Worm (Caenorhabditis elegans) whole organism, L4 larva: ENCODE measurements around the gene twk-12.

Experiments
- F44E2.7 ChIP-seq: fragments of 200-800 bp; sonication (Bioruptor generic); IDR thresholded peaks from 2 replicates; pipeline ENCODE4 v2.1.2; 2022; ENCODE audit warnings: missing genetic modification characterization, missing compliant biosample characterization
- R02D3.7 ChIP-seq: fragments of 150-350 bp; sonication (generic microtip); optimal IDR thresholded peaks from 3 replicates; lab custom pipeline; 2014; ENCODE audit warnings: missing biosample characterization, missing genetic modification characterization
- T20F7.1 ChIP-seq: fragments of 200-800 bp; sonication (Bioruptor generic); optimal IDR thresholded peaks from 2 replicates; lab custom pipeline; 2018; ENCODE audit warnings: mild to moderate bottlenecking, missing genetic modification characterization, missing compliant biosample characterization
- T26A8.4 ChIP-seq: fragments of 200-800 bp; sonication (Bioruptor generic); IDR thresholded peaks from 2 replicates; pipeline ENCODE4 v1.3.6; 2022; ENCODE audit warnings: missing genetic modification characterization, missing compliant biosample characterization
- ZK546.5 ChIP-seq, 2 experiments: sonication (generic microtip); optimal IDR thresholded peaks; 2 replicates each; lab custom pipeline; 2017; ENCODE audit warnings: missing biosample characterization in 2 of 2, missing genetic modification characterization in 2 of 2
- aha-1 ChIP-seq: fragments of 150-350 bp; peaks from one replicate; lab custom pipeline; 2014; ENCODE audit warnings: missing biosample characterization, missing genetic modification characterization
- aly-2 ChIP-seq: sonication (generic microtip); optimal IDR thresholded peaks from 2 replicates; lab custom pipeline; 2018; ENCODE audit warnings: missing biosample characterization, missing genetic modification characterization
- ceh-62 ChIP-seq: sonication (generic microtip); optimal IDR thresholded peaks from 2 replicates; lab custom pipeline; 2017; ENCODE audit warnings: missing biosample characterization, missing genetic modification characterization
- ceh-82 ChIP-seq: sonication (generic microtip); optimal IDR thresholded peaks from 2 replicates; lab custom pipeline; 2017; ENCODE audit warnings: missing biosample characterization, missing genetic modification characterization
- ces-1 ChIP-seq: fragments of 150-350 bp; sonication (generic microtip); optimal IDR thresholded peaks from 4 replicates; lab custom pipeline; 2014; ENCODE audit warnings: missing biosample characterization, missing genetic modification reagents, missing genetic modification characterization
- daf-19 ChIP-seq: fragments of 200-800 bp; sonication (Bioruptor generic); conservative IDR thresholded peaks from 2 replicates; pipeline ENCODE4 v1.3.6; 2022; ENCODE audit warnings: missing genetic modification characterization, missing compliant biosample characterization
- daf-8 ChIP-seq: fragments of 200-800 bp; sonication (Bioruptor generic); IDR thresholded peaks from 2 replicates; pipeline ENCODE4 v1.3.6; 2022; ENCODE audit warnings: missing genetic modification characterization, missing compliant biosample characterization
- dmd-6 ChIP-seq: fragments of 200-800 bp; sonication (Bioruptor generic); IDR thresholded peaks from 2 replicates; pipeline ENCODE4 v1.3.6; 2022; ENCODE audit warnings: missing genetic modification reagents, missing genetic modification characterization, missing compliant biosample characterization
- dve-1 ChIP-seq: sonication (generic microtip); optimal IDR thresholded peaks from 2 replicates; lab custom pipeline; 2017; ENCODE audit warnings: antibody characterized with exemption, mild to moderate bottlenecking, missing genetic modification characterization, missing compliant biosample characterization; ENCODE audit not compliant: insufficient read depth
- egl-27 ChIP-seq: sonication (generic microtip); optimal IDR thresholded peaks from 3 replicates; lab custom pipeline; 2017; ENCODE audit warnings: missing biosample characterization, missing genetic modification reagents, missing genetic modification characterization
- egl-43 ChIP-seq: fragments of 200-800 bp; sonication (Bioruptor generic); IDR thresholded peaks from 2 replicates; pipeline ENCODE4 v1.3.6; 2022; ENCODE audit warnings: missing genetic modification reagents, missing genetic modification characterization, missing compliant biosample characterization
- hlh-11 ChIP-seq: fragments of 200-800 bp; sonication (Bioruptor generic); optimal IDR thresholded peaks from 2 replicates; lab custom pipeline; 2018; ENCODE audit warnings: mild to moderate bottlenecking, missing genetic modification characterization, missing compliant biosample characterization
- hmg-1.1 ChIP-seq: fragments of 200-800 bp; sonication (Bioruptor generic); IDR thresholded peaks from 2 replicates; pipeline ENCODE4 v1.3.6; 2022; ENCODE audit warnings: missing genetic modification reagents, missing genetic modification characterization, missing compliant biosample characterization
- lin-39 ChIP-seq: fragments of 150-350 bp; optimal IDR thresholded peaks from 2 replicates; lab custom pipeline; 2014; ENCODE audit warnings: missing biosample characterization, missing genetic modification reagents, missing genetic modification characterization
- lsy-2 ChIP-seq, 2 experiments: fragments of 150-350 bp in 1 of 2; sonication (generic microtip) in 1 of 2; optimal IDR thresholded peaks; 2 replicates each; lab custom pipeline; 2014 to 2017; ENCODE audit warnings: missing biosample characterization in 2 of 2, missing genetic modification characterization in 2 of 2
- madf-9 ChIP-seq: fragments of 200-800 bp; sonication (Bioruptor generic); conservative IDR thresholded peaks from 2 replicates; pipeline ENCODE4 v1.3.6; 2022; ENCODE audit warnings: missing genetic modification reagents, missing genetic modification characterization, missing compliant biosample characterization
- mdt-29 ChIP-seq: fragments of 200-800 bp; sonication (Bioruptor generic); IDR thresholded peaks from 2 replicates; pipeline ENCODE4 v1.3.6; 2022; ENCODE audit warnings: missing genetic modification reagents, missing genetic modification characterization, missing compliant biosample characterization
- mxl-2 ChIP-seq: fragments of 200-800 bp; sonication (Bioruptor generic); conservative IDR thresholded peaks from 2 replicates; pipeline ENCODE4 v1.3.6; 2022; ENCODE audit warnings: missing genetic modification reagents, missing genetic modification characterization, missing compliant biosample characterization
- nhr-10 ChIP-seq: fragments of 150-350 bp; optimal IDR thresholded peaks from 2 replicates; lab custom pipeline; 2014; ENCODE audit warnings: missing biosample characterization, missing genetic modification characterization
- nhr-111 ChIP-seq: fragments of 200-800 bp; sonication (Bioruptor generic); optimal IDR thresholded peaks from 2 replicates; lab custom pipeline; 2018; ENCODE audit warnings: mild to moderate bottlenecking, missing genetic modification characterization, missing compliant biosample characterization
- nhr-28 ChIP-seq: fragments of 150-350 bp; optimal IDR thresholded peaks from 2 replicates; lab custom pipeline; 2014; ENCODE audit warnings: missing biosample characterization, missing genetic modification characterization
- nhr-76 ChIP-seq: fragments of 150-350 bp; optimal IDR thresholded peaks from 2 replicates; lab custom pipeline; 2014; ENCODE audit warnings: missing biosample characterization, missing genetic modification characterization
- nhr-77 ChIP-seq: fragments of 150-350 bp; optimal IDR thresholded peaks from 2 replicates; lab custom pipeline; 2014; ENCODE audit warnings: missing biosample characterization, missing genetic modification characterization
- saeg-2 ChIP-seq: fragments of 200-800 bp; sonication (Bioruptor generic); IDR thresholded peaks from 2 replicates; pipeline ENCODE4 v1.3.6; 2022; ENCODE audit warnings: missing genetic modification reagents, missing genetic modification characterization, missing compliant biosample characterization
- sdz-12 ChIP-seq: fragments of 200-800 bp; sonication (Bioruptor generic); optimal IDR thresholded peaks from 2 replicates; lab custom pipeline; 2018; ENCODE audit warnings: mild to moderate bottlenecking, missing genetic modification characterization, missing compliant biosample characterization
- spr-1 ChIP-seq: sonication (generic microtip); optimal IDR thresholded peaks from 2 replicates; lab custom pipeline; 2016; ENCODE audit warnings: mild to moderate bottlenecking, missing genetic modification characterization, missing compliant biosample characterization
- unc-62 ChIP-seq, 3 experiments: fragments of 150-350 bp in 1 of 3; sonication (generic microtip); optimal IDR thresholded peaks in 2 of 3; peaks in 1 of 3; 1 replicate in 1 of 3; 2 replicates in 2 of 3; lab custom pipeline; 2014 to 2017; ENCODE audit warnings: missing biosample characterization in 3 of 3, missing genetic modification characterization in 3 of 3, missing genetic modification reagents in 3 of 3, missing genotype in 1 of 3
- vab-7 ChIP-seq: fragments of 200-800 bp; sonication (Bioruptor generic); IDR thresholded peaks from 2 replicates; pipeline ENCODE4 v1.3.6; 2022; ENCODE audit warnings: missing genetic modification reagents, missing genetic modification characterization, missing compliant biosample characterization
- zip-11 ChIP-seq: fragments of 200-800 bp; sonication (Bioruptor generic); IDR thresholded peaks from 2 replicates; pipeline ENCODE4 v1.3.6; 2022; ENCODE audit warnings: missing genetic modification characterization, missing compliant biosample characterization

The twk-12 gene

ce11 chrV:10712608-10712900 lies 45.2 kb downstream of the twk-12 start (continued):
- TF ChIP-seq nhr-76 (tag; lab: Kevin White, UChicago) (no peak), nhr-111 (no peak), vab-7 (no peak), F44E2.7 (GFP tag; lab: Robert Waterston, UW) (no peak), spr-1 (tag; lab: Kevin White, UChicago) (no peak), daf-8 (GFP tag; lab: Robert Waterston, UW) (no peak), nhr-77 (tag; lab: Kevin White, UChicago) (peak; percentile 28), dve-1 (tag; lab: Kevin White, UChicago) (peak; percentile 7), ZK546.5 (tag; optimal IDR thresholded peaks at IDR 0.05; lab: Kevin White, UChicago) (no peak), mdt-29 (GFP tag; lab: Robert Waterston, UW) (no peak)

ce11 chrV:10713704-10714239 lies 46.4 kb downstream of the twk-12 start:
- TF ChIP-seq T20F7.1 (GFP tag; lab: Kevin White, UChicago) (no peak), hlh-11 (tag; lab: Kevin White, UChicago) (peak; percentile 24), nhr-28 (tag; lab: Kevin White, UChicago) (peak; percentile 40), R02D3.7 (tag; lab: Kevin White, UChicago) (no peak), unc-62 (GFP tag; optimal IDR thresholded peaks at IDR 0.05 in 1 of 2; lab: Kevin White, UChicago) (peak in 1 of 2 experiments; percentile 24), unc-62 (tag; optimal IDR thresholded peaks at IDR 0.05; lab: Kevin White, UChicago) (no peak), dmd-6 (GFP tag; lab: Robert Waterston, UW) (peak; percentile 74), daf-19 (GFP tag; lab: Robert Waterston, UW) (no peak), madf-9 (GFP tag; lab: Robert Waterston, UW) (no peak), dve-1 (tag; lab: Kevin White, UChicago) (peak; percentile 41), aha-1 (tag; lab: Kevin White, UChicago) (peak; percentile 11)

- TF ChIP-seq saeg-2 (GFP tag; lab: Robert Waterston, UW), result no peak
- TF ChIP-seq zip-11, result no peak
- no peak for TF ChIP-seq egl-27
- no peak for TF ChIP-seq hmg-1.1
- TF ChIP-seq ceh-82 (tag; lab: Kevin White, UChicago), result no peak
- TF ChIP-seq lin-39 (tag; lab: Kevin White, UChicago), result no peak
- TF ChIP-seq aly-2 (tag; lab: Kevin White, UChicago), result no peak
- TF ChIP-seq sdz-12, result peak; percentile 9
- peak; percentile 37; the same call in 1 of the 2 replicates for TF ChIP-seq dmd-6 (GFP tag; lab: Robert Waterston, UW)
- TF ChIP-seq T26A8.4, result peak; percentile 47; the same call in 1 of the 2 replicates
- no peak for TF ChIP-seq nhr-10 (tag; lab: Kevin White, UChicago)
- TF ChIP-seq mxl-2 (GFP tag; lab: Robert Waterston, UW), result no peak
- no peak for TF ChIP-seq lsy-2 (tag; optimal IDR thresholded peaks at IDR 0.05; lab: Kevin White, UChicago)
- TF ChIP-seq daf-19 (GFP tag; lab: Robert Waterston, UW), result no peak
- TF ChIP-seq ces-1 (GFP tag; lab: Kevin White, UChicago), result no peak
- no peak for TF ChIP-seq R02D3.7 (tag; lab: Kevin White, UChicago)
- no peak for TF ChIP-seq egl-43 (GFP tag; lab: Robert Waterston, UW)
- TF ChIP-seq ceh-62 (tag; lab: Kevin White, UChicago), result no peak
These were observed 47.2 kb downstream of the twk-12 start for ce11 chrV:10714630-10715029.
